Worm (Caenorhabditis elegans): Measurements from ENCODE around the gene Y62H9A.15.

The Y62H9A.15 gene

ce11 chrX:11875260-11875659, 34.7 kb downstream of the Y62H9A.15 start, which contains the start of gene Y62H9A.1:
Gene Y62H9A.1 (plus strand): TSS chrX:11875541.
- TF ChIP-seq unc-62 (GFP tag; optimal IDR thresholded peaks at IDR 0.05): no peak

DNA sequence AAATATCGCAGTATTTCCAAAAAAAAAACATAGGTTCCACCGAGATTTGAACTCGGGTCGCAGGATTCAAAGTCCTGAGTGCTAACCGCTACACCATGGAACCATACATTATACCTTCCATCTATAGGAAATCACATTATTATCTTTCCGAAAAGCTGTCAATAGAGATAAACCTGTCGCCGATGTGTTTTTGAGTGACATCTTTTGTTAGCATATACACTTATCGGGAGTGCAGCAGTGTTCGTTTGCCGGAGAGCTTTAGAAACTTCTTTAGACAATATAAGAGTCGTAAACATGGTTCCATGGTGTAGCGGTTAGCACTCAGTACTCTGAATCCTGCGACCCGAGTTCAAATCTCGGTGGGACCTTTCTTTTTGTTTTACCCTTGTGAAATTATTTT, 37.7 kb downstream of the Y62H9A.15 start:
- no peak for TF ChIP-seq unc-62 (GFP tag; optimal IDR thresholded peaks at IDR 0.05)

ce11 chrX:11870393-11870792, 39.6 kb downstream of the Y62H9A.15 start:
- no peak for TF ChIP-seq unc-62 (GFP tag; optimal IDR thresholded peaks at IDR 0.05)

- TF ChIP-seq unc-62 (GFP tag; optimal IDR thresholded peaks at IDR 0.05): no peak
Observed at ce11 chrX:11869260-11869659, 40.7 kb downstream of the Y62H9A.15 start, which contains the start of gene dot-1.2. Gene dot-1.2 (minus strand): TSS chrX:11869360.

DNA sequence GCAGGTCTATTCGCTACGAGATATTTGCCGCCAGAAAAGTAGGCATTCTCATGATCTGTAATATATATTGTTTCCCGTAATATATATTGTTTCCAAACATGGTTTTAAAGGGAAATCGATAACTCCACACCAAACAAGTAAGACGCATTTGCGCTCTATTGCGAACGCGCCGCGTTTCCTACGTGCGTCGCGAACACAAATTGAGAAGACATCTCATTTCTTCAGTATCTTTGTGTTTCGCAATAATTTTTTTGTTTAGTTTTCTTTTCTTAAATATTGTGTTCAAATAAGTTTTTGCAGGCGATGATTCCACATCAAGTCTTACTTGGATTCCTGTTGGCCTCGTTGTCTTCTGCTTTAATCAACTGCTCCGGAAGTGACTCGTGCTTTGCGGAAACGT, 44.9 kb downstream of the Y62H9A.15 start, which contains the start of gene F54F7.6:
F54F7.6 (plus strand) TSS at position 301 of the 400 bp plus-strand sequence.
- TF ChIP-seq unc-62 (GFP tag; optimal IDR thresholded peaks at IDR 0.05): no peak

DNA sequence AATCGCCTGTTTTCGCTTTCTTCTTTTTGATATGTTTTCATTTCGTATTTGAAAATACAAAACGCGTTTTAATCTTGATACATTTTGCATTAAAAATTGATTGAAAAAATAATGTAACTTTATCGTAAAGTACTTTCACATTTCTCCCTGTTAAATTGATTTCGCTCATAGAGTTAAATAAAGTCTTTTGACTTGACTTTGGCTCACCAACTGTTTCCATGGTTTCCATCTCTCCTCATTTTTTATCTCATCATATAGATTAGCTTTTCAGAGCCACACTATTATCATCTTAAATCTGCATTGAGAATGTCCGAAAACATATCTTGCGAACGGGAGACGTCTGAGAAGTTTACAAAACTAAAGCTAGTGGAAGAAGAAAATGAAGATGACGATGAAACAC, 46.6 kb downstream of the Y62H9A.15 start, which contains the start of gene F54F7.10:
F54F7.10 (plus strand) TSS at position 301 of the 400 bp plus-strand sequence.
- TF ChIP-seq unc-62 (GFP tag; optimal IDR thresholded peaks at IDR 0.05): no peak
